Worm (Caenorhabditis elegans): ENCODE data around the gene dhs-11.

Gene dhs-11

DNA sequence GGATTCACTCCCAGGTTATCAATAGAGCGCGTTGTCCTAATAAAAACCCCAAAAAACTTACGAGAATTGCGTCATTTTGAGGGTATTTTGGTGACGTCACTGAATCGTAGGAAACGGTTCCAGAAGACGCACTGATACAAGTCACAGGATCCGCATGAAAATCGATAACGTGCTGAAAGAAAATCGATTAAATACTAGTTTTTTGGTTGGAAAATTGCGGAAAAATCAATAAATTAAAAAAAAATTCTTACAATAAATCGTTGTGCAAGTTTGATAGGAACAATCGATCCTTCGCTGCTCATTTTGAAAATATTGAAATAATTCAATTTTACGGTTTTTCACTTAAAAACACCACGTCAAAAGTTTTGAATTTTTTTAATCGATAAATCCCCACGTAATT lies 39.4 kb downstream of the dhs-11 start, which contains the start of gene Y39A1A.2:
TSS of gene Y39A1A.2 (minus strand) at position 319 of the 400 bp plus-strand sequence.
- TF ChIP-seq unc-62 (GFP tag; optimal IDR thresholded peaks at IDR 0.05): no peak
- no peak for TF ChIP-seq egrh-3 (GFP tag; IDR thresholded peaks at IDR 0.05)
- no peak for TF ChIP-seq nhr-120 (GFP tag; IDR thresholded peaks at IDR 0.05)
- TF ChIP-seq hlh-26 (GFP tag; conservative IDR thresholded peaks at IDR 0.05): no peak
- TF ChIP-seq F49E8.2 (tag; optimal IDR thresholded peaks at IDR 0.05; ENCODE audit: insufficient read depth): no peak
- TF ChIP-seq efl-1 (GFP tag; optimal IDR thresholded peaks at IDR 0.05): no peak
- no peak for TF ChIP-seq B0035.1 (tag; optimal IDR thresholded peaks at IDR 0.05)
- no peak for TF ChIP-seq ekl-4 (GFP tag; IDR thresholded peaks at IDR 0.05)
- TF ChIP-seq cebp-1 (GFP tag; IDR thresholded peaks at IDR 0.05): no peak
- no peak for TF ChIP-seq cebp-1 (tag; optimal IDR thresholded peaks at IDR 0.05)
- TF ChIP-seq egl-18 (GFP tag; IDR thresholded peaks at IDR 0.05): no peak

DNA sequence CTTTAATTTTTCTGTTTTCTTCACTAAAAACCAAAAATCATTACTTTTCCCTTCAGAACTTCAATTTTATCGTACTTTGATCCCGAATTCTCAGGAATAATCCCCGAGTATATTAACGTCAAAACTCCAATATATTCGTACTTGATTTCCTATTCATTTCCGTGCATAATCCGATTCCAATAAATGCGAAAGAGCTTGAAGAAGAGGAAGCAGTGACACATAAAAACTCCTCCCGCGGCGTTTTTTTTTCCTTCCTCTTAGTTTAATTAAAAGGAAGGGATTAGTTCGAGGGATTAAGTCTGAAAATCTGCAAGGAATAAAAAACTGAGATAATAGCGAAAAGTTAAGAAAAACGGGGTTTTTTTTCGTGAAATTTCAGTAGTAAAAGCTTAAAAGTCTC lies 41.8 kb downstream of the dhs-11 start:
- TF ChIP-seq efl-1 (GFP tag; optimal IDR thresholded peaks at IDR 0.05) (no peak), sdz-38 (tag; optimal IDR thresholded peaks at IDR 0.05) (no peak), athp-1 (tag; optimal IDR thresholded peaks at IDR 0.05) (no peak), ztf-22 (GFP tag; optimal IDR thresholded peaks at IDR 0.05) (no peak), mes-4 (tag; optimal IDR thresholded peaks at IDR 0.05) (no peak), ztf-6 (GFP tag; IDR thresholded peaks at IDR 0.05) (no peak), F49E8.2 (tag; optimal IDR thresholded peaks at IDR 0.05; ENCODE audit: insufficient read depth) (no peak), repo-1 (tag; optimal IDR thresholded peaks at IDR 0.05) (no peak), tbp1 (GFP tag; optimal IDR thresholded peaks at IDR 0.05) (no peak), snpc-3.4 (tag; optimal IDR thresholded peaks at IDR 0.05) (no peak), Y67H2A.10 (GFP tag; conservative IDR thresholded peaks at IDR 0.05) (no peak), T26A5.8 (tag; optimal IDR thresholded peaks at IDR 0.05) (no peak), zim-3 (tag; optimal IDR thresholded peaks at IDR 0.05) (no peak)

DNA sequence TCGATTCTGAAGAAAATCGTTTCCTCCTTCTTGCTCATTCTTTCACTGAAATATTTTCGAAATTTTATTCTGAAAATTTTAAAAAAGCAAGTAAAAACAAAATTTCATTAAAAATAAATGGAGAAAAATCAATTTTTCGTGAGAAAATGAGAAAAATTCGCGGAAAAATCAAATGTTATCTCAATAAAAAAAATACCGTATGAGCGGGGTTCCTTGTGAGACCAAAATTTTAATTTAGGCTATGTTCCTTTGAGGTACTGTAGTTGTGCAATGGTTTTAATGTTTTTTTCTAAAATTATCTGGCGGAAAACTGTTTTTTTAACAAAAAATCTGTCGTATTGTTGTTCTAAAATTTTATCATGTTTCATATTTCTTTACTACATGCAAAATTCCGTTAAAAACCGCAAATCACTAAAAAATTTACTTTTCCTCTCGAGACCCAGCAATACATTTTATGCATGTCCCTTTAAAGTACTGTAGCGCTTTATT lies 42.5 kb downstream of the dhs-11 start, which contains the start of gene epg-6:
TSS of gene epg-6 (minus strand) at position 51 of the 489 bp plus-strand sequence.
- no peak for TF ChIP-seq unc-62 (GFP tag; optimal IDR thresholded peaks at IDR 0.05)
- TF ChIP-seq tbp1 (GFP tag; optimal IDR thresholded peaks at IDR 0.05): peak; percentile 14
- no peak for TF ChIP-seq attf-3 (GFP tag; conservative IDR thresholded peaks at IDR 0.05)
- TF ChIP-seq egl-44 (GFP tag; IDR thresholded peaks at IDR 0.05): no peak
- no peak for TF ChIP-seq ceh-58 (GFP tag; IDR thresholded peaks at IDR 0.05)
- no peak for TF ChIP-seq nhr-27 (tag; optimal IDR thresholded peaks at IDR 0.05)
- TF ChIP-seq repo-1 (tag; optimal IDR thresholded peaks at IDR 0.05): no peak
- no peak for TF ChIP-seq atf-7 (tag; optimal IDR thresholded peaks at IDR 0.05)
- TF ChIP-seq zfh-2 (GFP tag; conservative IDR thresholded peaks at IDR 0.05): no peak
- TF ChIP-seq snpc-3.4 (tag; optimal IDR thresholded peaks at IDR 0.05): peak; percentile 8
- TF ChIP-seq K12H6.12 (tag; optimal IDR thresholded peaks at IDR 0.05): no peak
- no peak for TF ChIP-seq F52B5.7 (tag; optimal IDR thresholded peaks at IDR 0.05)
- no peak for TF ChIP-seq hlh-12 (tag; optimal IDR thresholded peaks at IDR 0.05)
- TF ChIP-seq dpl-1 (GFP tag; optimal IDR thresholded peaks at IDR 0.05): peak; percentile 27
- TF ChIP-seq unc-130 (GFP tag; optimal IDR thresholded peaks at IDR 0.05): peak; percentile 19
- TF ChIP-seq D2030.7 (GFP tag; IDR thresholded peaks at IDR 0.05): peak; percentile 74
- TF ChIP-seq F39B2.1 (GFP tag; IDR thresholded peaks at IDR 0.05): no peak
- TF ChIP-seq Y53F4B.3 (GFP tag; IDR thresholded peaks at IDR 0.05): no peak
- no peak for TF ChIP-seq hlh-26 (GFP tag; conservative IDR thresholded peaks at IDR 0.05)
- no peak for TF ChIP-seq F22D6.2 (tag; optimal IDR thresholded peaks at IDR 0.05)
- TF ChIP-seq madf-6 (GFP tag; IDR thresholded peaks at IDR 0.05): peak; percentile 93
- peak; percentile 21; the same call in 1 of the 2 replicates for TF ChIP-seq hmg-1.2 (GFP tag; IDR thresholded peaks at IDR 0.05)
- peak; percentile 17 for TF ChIP-seq snpc-1.1 (tag; optimal IDR thresholded peaks at IDR 0.05; ENCODE audit: insufficient read depth)
- no peak for TF ChIP-seq mel-28 (tag; optimal IDR thresholded peaks at IDR 0.05; ENCODE audit: borderline replicate concordance)
- TF ChIP-seq let-607 (tag; optimal IDR thresholded peaks at IDR 0.05): no peak
- TF ChIP-seq lin-26 (GFP tag; IDR thresholded peaks at IDR 0.05): no peak
- TF ChIP-seq hrde-1 (tag; optimal IDR thresholded peaks at IDR 0.05; ENCODE audit: borderline replicate concordance): no peak
- no peak for TF ChIP-seq attf-5 (GFP tag; optimal IDR thresholded peaks at IDR 0.05)
- peak; percentile 54 for TF ChIP-seq lin-54 (GFP tag; optimal IDR thresholded peaks at IDR 0.05)
